Worm (Caenorhabditis elegans) whole organism, mixed stage, embryonic: ENCODE data around the gene T09A12.8.

Experiments
- M03D4.4 ChIP-seq: sonication (generic microtip); optimal IDR thresholded peaks from 2 replicates; lab custom pipeline; 2017; ENCODE audit warnings: mild to moderate bottlenecking, missing genetic modification characterization, missing compliant biosample characterization
- bed-3 ChIP-seq: fragments of 200-800 bp; sonication (Bioruptor generic); optimal IDR thresholded peaks from 3 replicates; lab custom pipeline; 2018; ENCODE audit warnings: mild to moderate bottlenecking, missing genetic modification characterization, moderate library complexity, missing compliant biosample characterization
- blmp-1 ChIP-seq: fragments of 150-350 bp; optimal IDR thresholded peaks from 2 replicates; lab custom pipeline; 2014; ENCODE audit warnings: missing biosample characterization, missing genetic modification characterization
- ceh-39 ChIP-seq: fragments of 150-350 bp; optimal IDR thresholded peaks from 2 replicates; lab custom pipeline; 2014; ENCODE audit warnings: missing biosample characterization, missing genetic modification characterization
- ceh-43 ChIP-seq: fragments of 200-800 bp; sonication (Bioruptor generic); optimal IDR thresholded peaks from 2 replicates; lab custom pipeline; 2018; ENCODE audit warnings: mild to moderate bottlenecking, missing genetic modification characterization, moderate library complexity, missing compliant biosample characterization
- cnd-1 ChIP-seq: fragments of 200-800 bp; sonication (Bioruptor generic); optimal IDR thresholded peaks from 2 replicates; lab custom pipeline; 2018; ENCODE audit warnings: mild to moderate bottlenecking, missing genetic modification characterization, missing compliant biosample characterization
- drap-1 ChIP-seq: fragments of 200-800 bp; sonication (Bioruptor generic); optimal IDR thresholded peaks from 3 replicates; lab custom pipeline; 2018; ENCODE audit warnings: mild to moderate bottlenecking, missing genetic modification characterization, missing compliant biosample characterization
- elt-1 ChIP-seq: sonication (generic microtip); optimal IDR thresholded peaks from 2 replicates; lab custom pipeline; 2017; ENCODE audit warnings: missing genetic modification characterization, mild to moderate bottlenecking, missing compliant biosample characterization, antibody characterized with exemption, moderate library complexity, borderline replicate concordance; ENCODE audit not compliant: insufficient read depth
- flh-1 ChIP-seq: fragments of 200-800 bp; sonication (Bioruptor generic); optimal IDR thresholded peaks from 2 replicates; lab custom pipeline; 2018; ENCODE audit warnings: mild to moderate bottlenecking, missing genetic modification characterization, moderate library complexity, missing compliant biosample characterization
- ham-2 ChIP-seq: fragments of 200-800 bp; sonication (Bioruptor generic); optimal IDR thresholded peaks from 2 replicates; lab custom pipeline; 2018; ENCODE audit warnings: mild to moderate bottlenecking, missing genetic modification characterization, missing compliant biosample characterization
- hlh-1 ChIP-seq: fragments of 150-350 bp; optimal IDR thresholded peaks from 2 replicates; lab custom pipeline; 2014; ENCODE audit warnings: missing biosample characterization, missing genetic modification reagents, missing genetic modification characterization
- lin-13 ChIP-seq: fragments of 150-350 bp; optimal IDR thresholded peaks from 2 replicates; lab custom pipeline; 2014; ENCODE audit warnings: missing biosample characterization, missing genetic modification characterization
- lin-32 ChIP-seq: fragments of 200-800 bp; sonication (Bioruptor generic); optimal IDR thresholded peaks from 2 replicates; lab custom pipeline; 2018; ENCODE audit warnings: mild to moderate bottlenecking, missing genetic modification characterization, missing compliant biosample characterization
- lsy-2 ChIP-seq: fragments of 150-350 bp; optimal IDR thresholded peaks from 2 replicates; lab custom pipeline; 2014; ENCODE audit warnings: missing biosample characterization, missing genetic modification characterization
- mab-5 ChIP-seq: fragments of 150-350 bp; optimal IDR thresholded peaks from 2 replicates; lab custom pipeline; 2014; ENCODE audit warnings: missing biosample characterization, missing genetic modification characterization
- mep-1 ChIP-seq: fragments of 150-350 bp; optimal IDR thresholded peaks from 2 replicates; lab custom pipeline; 2017; ENCODE audit warnings: missing biosample characterization, missing genetic modification reagents, missing genetic modification characterization, inconsistent platforms
- mls-2 ChIP-seq: sonication (generic microtip); optimal IDR thresholded peaks from 2 replicates; lab custom pipeline; 2016; ENCODE audit warnings: mild to moderate bottlenecking, missing genetic modification characterization, moderate library complexity, missing compliant biosample characterization
- nhr-12 ChIP-seq: fragments of 150-350 bp; optimal IDR thresholded peaks from 2 replicates; lab custom pipeline; 2014; ENCODE audit warnings: missing biosample characterization, missing genetic modification characterization
- nhr-2 ChIP-seq: fragments of 150-350 bp; optimal IDR thresholded peaks from 2 replicates; lab custom pipeline; 2014; ENCODE audit warnings: missing biosample characterization, missing genetic modification characterization
- nhr-237 ChIP-seq: fragments of 150-350 bp; optimal IDR thresholded peaks from 2 replicates; lab custom pipeline; 2014; ENCODE audit warnings: missing biosample characterization, missing genetic modification characterization
- nhr-28 ChIP-seq: fragments of 150-350 bp; optimal IDR thresholded peaks from 2 replicates; lab custom pipeline; 2014; ENCODE audit warnings: missing biosample characterization, missing genetic modification characterization
- nhr-76 ChIP-seq: sonication (generic microtip); optimal IDR thresholded peaks from 2 replicates; lab custom pipeline; 2017; ENCODE audit warnings: missing biosample characterization, missing genetic modification characterization
- pha-4 ChIP-seq: fragments of 150-350 bp; optimal IDR thresholded peaks from 2 replicates; lab custom pipeline; 2018; ENCODE audit warnings: missing biosample characterization, missing genetic modification reagents, missing genetic modification characterization
- sem-2 ChIP-seq: fragments of 200-800 bp; sonication (Bioruptor generic); optimal IDR thresholded peaks from 2 replicates; lab custom pipeline; 2018; ENCODE audit warnings: mild to moderate bottlenecking, missing genetic modification characterization, missing compliant biosample characterization
- snpc-4 ChIP-seq: fragments of 150-350 bp; optimal IDR thresholded peaks from 2 replicates; lab custom pipeline; 2014; ENCODE audit warnings: missing biosample characterization, missing genetic modification characterization
- tbx-8 ChIP-seq: fragments of 200-800 bp; sonication (Bioruptor generic); optimal IDR thresholded peaks from 2 replicates; lab custom pipeline; 2018; ENCODE audit warnings: mild to moderate bottlenecking, missing genetic modification characterization, moderate library complexity, missing compliant biosample characterization
- unc-120 ChIP-seq: sonication (generic microtip); optimal IDR thresholded peaks from 2 replicates; lab custom pipeline; 2017; ENCODE audit warnings: missing genetic modification characterization, missing compliant biosample characterization; ENCODE audit not compliant: poor library complexity, severe bottlenecking
- unc-39 ChIP-seq: fragments of 150-350 bp; optimal IDR thresholded peaks from 2 replicates; lab custom pipeline; 2014; ENCODE audit warnings: missing biosample characterization, missing genetic modification characterization
- zip-8 ChIP-seq: fragments of 150-350 bp; optimal IDR thresholded peaks from 2 replicates; lab custom pipeline; 2014; ENCODE audit warnings: missing biosample characterization, missing genetic modification characterization
- ztf-11 ChIP-seq: fragments of 150-350 bp; optimal IDR thresholded peaks from 2 replicates; lab custom pipeline; 2014; ENCODE audit warnings: missing biosample characterization, missing genetic modification characterization

The T09A12.8 gene

ce11 chrIV:8243599-8243998, at the start of gene T09A12.8:
T09A12.8 (minus strand) TSS chrIV:8243699.
- TF ChIP-seq lin-32 (no peak), mab-5 (tag; lab: Kevin White, UChicago) (no peak), ceh-43 (GFP tag; lab: Kevin White, UChicago) (no peak), sem-2 (no peak), cnd-1 (tag; lab: Kevin White, UChicago) (no peak), blmp-1 (tag; lab: Kevin White, UChicago) (no peak)
- TF ChIP-seq, all 35 proteins: peak for 0

ce11 chrIV:8291232-8291631, 47.7 kb upstream of the T09A12.8 start, which contains the start of gene K07H8.2:
K07H8.2 (plus strand) TSS chrIV:8291532.
- no peak for TF ChIP-seq nhr-28 (tag; lab: Kevin White, UChicago)
- no peak for TF ChIP-seq drap-1 (GFP tag; lab: Kevin White, UChicago)
- TF ChIP-seq zip-8, result no peak
- TF ChIP-seq ham-2 (GFP tag; lab: Kevin White, UChicago), result no peak
- TF ChIP-seq ceh-39 (tag; lab: Kevin White, UChicago), result no peak
- TF ChIP-seq mab-5 (tag; lab: Kevin White, UChicago), result no peak
- no peak for TF ChIP-seq blmp-1 (tag; lab: Kevin White, UChicago)
- TF ChIP-seq nhr-237 (tag; lab: Kevin White, UChicago), result no peak
- TF ChIP-seq flh-1, result no peak
- no peak for TF ChIP-seq elt-1 (tag; lab: Kevin White, UChicago)

ce11 chrIV:8289580-8290323, 46.3 kb upstream of the T09A12.8 start, which contains the start of gene daf-31:
daf-31 (plus strand) TSS chrIV:8290273.
- TF ChIP-seq cnd-1 (tag; lab: Kevin White, UChicago) (no peak), unc-120 (tag; lab: Kevin White, UChicago) (no peak), lsy-2 (tag; lab: Kevin White, UChicago) (peak; percentile 34), bed-3 (GFP tag; lab: Kevin White, UChicago) (no peak), hlh-1 (peak; percentile 11), mab-5 (tag; lab: Kevin White, UChicago) (no peak), ceh-39 (tag; lab: Kevin White, UChicago) (peak; percentile 72), mep-1 (tag; lab: Kevin White, UChicago) (peak; percentile 47), zip-8 (no peak), pha-4 (peak; percentile 54), blmp-1 (tag; lab: Kevin White, UChicago) (no peak), M03D4.4 (tag; lab: Kevin White, UChicago) (no peak), nhr-2 (tag; lab: Kevin White, UChicago) (no peak), mls-2 (tag; lab: Kevin White, UChicago) (no peak), lin-32 (no peak), nhr-76 (tag; lab: Kevin White, UChicago) (no peak), unc-39 (tag; lab: Kevin White, UChicago) (no peak), tbx-8 (GFP tag; lab: Kevin White, UChicago) (no peak), drap-1 (GFP tag; lab: Kevin White, UChicago) (no peak), ham-2 (GFP tag; lab: Kevin White, UChicago) (peak; percentile 89), snpc-4 (no peak), lin-13 (tag; lab: Kevin White, UChicago) (peak; percentile 45)

ce11 chrIV:8289505-8289579, 45.8 kb upstream of the T09A12.8 start, which contains the start of gene nucl-1:
nucl-1 (minus strand) TSS chrIV:8289530.
- no peak for TF ChIP-seq unc-120 (tag; lab: Kevin White, UChicago)
- TF ChIP-seq hlh-1, result no peak
- TF ChIP-seq lsy-2 (tag; lab: Kevin White, UChicago), result no peak
- TF ChIP-seq M03D4.4 (tag; lab: Kevin White, UChicago), result no peak
- no peak for TF ChIP-seq nhr-12 (tag; lab: Kevin White, UChicago)
- no peak for TF ChIP-seq nhr-76 (tag; lab: Kevin White, UChicago)

ce11 chrIV:8289105-8289504, 45.6 kb upstream of the T09A12.8 start:
- TF ChIP-seq nhr-28 (tag; lab: Kevin White, UChicago) (no peak), tbx-8 (GFP tag; lab: Kevin White, UChicago) (no peak), unc-39 (tag; lab: Kevin White, UChicago) (no peak), lin-32 (no peak), hlh-1 (no peak), nhr-12 (tag; lab: Kevin White, UChicago) (no peak), ceh-39 (tag; lab: Kevin White, UChicago) (no peak), mls-2 (tag; lab: Kevin White, UChicago) (no peak), cnd-1 (tag; lab: Kevin White, UChicago) (no peak), ztf-11 (tag; lab: Kevin White, UChicago) (no peak), bed-3 (GFP tag; lab: Kevin White, UChicago) (no peak), snpc-4 (no peak), lin-13 (tag; lab: Kevin White, UChicago) (no peak), elt-1 (tag; lab: Kevin White, UChicago) (no peak)
